Worm (Caenorhabditis elegans) whole organism, L4/young adult: ENCODE results near the gene eif-3.F.

Experiments used
- dao-5 ChIP-seq: sonication (generic microtip); optimal IDR thresholded peaks from 2 replicates; lab custom pipeline; 2016; ENCODE audit warnings: missing genotype, missing genetic modification characterization, moderate library complexity, missing compliant biosample characterization
- him-1 ChIP-seq: sonication (generic microtip); optimal IDR thresholded peaks from 2 replicates; lab custom pipeline; 2016; ENCODE audit warnings: missing genotype, missing genetic modification reagents, missing genetic modification characterization, missing compliant biosample characterization

DNA sequence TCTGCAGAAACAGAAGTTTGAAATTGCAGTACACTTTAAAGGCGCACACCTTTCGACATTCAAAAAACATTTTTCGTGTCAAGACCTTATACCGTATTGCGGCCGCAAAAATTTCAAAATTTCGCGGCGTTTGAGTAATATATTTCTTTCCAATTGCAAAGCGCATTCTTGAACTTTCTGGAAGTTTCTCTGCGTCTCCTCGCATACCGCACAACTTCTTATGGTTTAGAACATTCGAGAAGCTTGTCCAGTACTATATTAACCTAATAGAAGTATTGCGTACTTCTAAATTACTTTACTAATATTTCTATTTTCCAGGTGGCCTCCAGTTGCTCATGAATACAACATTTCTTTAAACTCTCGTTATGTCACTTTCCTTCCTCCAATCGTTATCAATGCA is 5.2 kb downstream of the eif-3.F start:
- no peak for TF ChIP-seq him-1 (tag; lab: Kevin White, UChicago)
- TF ChIP-seq dao-5 (tag; lab: Kevin White, UChicago): no peak
